Worm (Caenorhabditis elegans) whole organism, L1 larva: Measurements from ENCODE around the gene lea-1.
A peak's percentile ranks its signal among the peaks of the same experiment; 100 is the strongest.

Source experiments
- ceh-82 ChIP-seq, 3 experiments: fragments of 150-350 bp in 1 of 3; sonication (generic microtip) in 2 of 3; optimal IDR thresholded peaks; 2 replicates each; lab custom pipeline; 2014 to 2017; ENCODE audit warnings: missing biosample characterization in 3 of 3, missing genetic modification characterization in 3 of 3
- egl-27 ChIP-seq, 2 experiments: fragments of 150-350 bp in 1 of 2; sonication (generic microtip); optimal IDR thresholded peaks; 3 replicates each; lab custom pipeline; 2017 to 2018; ENCODE audit warnings: missing biosample characterization in 2 of 2, missing genetic modification characterization in 2 of 2, missing genetic modification reagents in 2 of 2
- fos-1 ChIP-seq: fragments of 150-350 bp; optimal IDR thresholded peaks from 2 replicates; lab custom pipeline; 2014; ENCODE audit warnings: missing biosample characterization, missing genetic modification characterization
- jun-1 ChIP-seq: fragments of 150-350 bp; optimal IDR thresholded peaks from 2 replicates; lab custom pipeline; 2014; ENCODE audit warnings: missing biosample characterization, missing genetic modification reagents, missing genetic modification characterization
- lin-13 ChIP-seq: fragments of 150-350 bp; optimal IDR thresholded peaks from 2 replicates; lab custom pipeline; 2014; ENCODE audit warnings: missing biosample characterization, missing genetic modification reagents, missing genetic modification characterization
- mdl-1 ChIP-seq, 2 experiments: fragments of 150-350 bp; optimal IDR thresholded peaks; 2 replicates each; lab custom pipeline; 2014 to 2017; ENCODE audit warnings: missing biosample characterization in 2 of 2, missing genetic modification characterization in 2 of 2, inconsistent platforms in 1 of 2
- mef-2 ChIP-seq: fragments of 150-350 bp; optimal IDR thresholded peaks from 2 replicates; lab custom pipeline; 2014; ENCODE audit warnings: missing biosample characterization, missing genetic modification characterization
- nhr-12 ChIP-seq: sonication (generic microtip); optimal IDR thresholded peaks from 2 replicates; lab custom pipeline; 2017; ENCODE audit warnings: missing biosample characterization, missing genetic modification characterization
- nhr-237 ChIP-seq: fragments of 150-350 bp; optimal IDR thresholded peaks from 2 replicates; lab custom pipeline; 2014; ENCODE audit warnings: missing biosample characterization, missing genetic modification characterization
- nhr-90 ChIP-seq: sonication (generic microtip); optimal IDR thresholded peaks from 2 replicates; lab custom pipeline; 2016; ENCODE audit warnings: mild to moderate bottlenecking, missing genetic modification characterization, missing compliant biosample characterization; ENCODE audit not compliant: poor library complexity
- snpc-4 ChIP-seq: fragments of 150-350 bp; optimal IDR thresholded peaks from 2 replicates; lab custom pipeline; 2014; ENCODE audit warnings: missing biosample characterization, missing genetic modification characterization
- unc-130 ChIP-seq: fragments of 150-350 bp; optimal IDR thresholded peaks from 2 replicates; lab custom pipeline; 2017; ENCODE audit warnings: missing biosample characterization, missing genetic modification characterization, inconsistent platforms

DNA sequence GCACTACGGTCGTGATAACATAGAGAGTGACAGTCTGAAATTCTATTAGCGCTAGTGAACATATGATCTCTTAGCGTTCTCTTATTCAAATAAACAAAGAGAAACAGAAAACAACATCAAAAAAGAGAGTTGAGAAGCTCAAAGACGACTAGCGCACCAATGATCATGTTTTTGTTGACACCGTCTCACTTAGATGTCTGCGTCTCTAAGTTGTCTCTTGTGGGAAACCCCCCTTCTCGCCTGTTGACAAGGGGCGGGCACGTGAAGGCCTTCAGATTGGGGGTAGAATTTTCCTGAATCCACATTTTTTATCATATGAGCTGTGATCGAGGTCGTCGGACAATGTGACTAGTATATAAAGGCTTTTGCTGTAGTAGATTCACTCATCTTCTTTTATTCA is 8.2 kb downstream of the lea-1 start:
- TF ChIP-seq snpc-4 (no peak), egl-27 (tag; optimal IDR thresholded peaks at IDR 0.05; lab: Kevin White, UChicago) (no peak), lin-13 (no peak), nhr-12 (tag; lab: Kevin White, UChicago) (no peak), nhr-237 (no peak), nhr-90 (tag; lab: Kevin White, UChicago) (no peak), jun-1 (tag; lab: Kevin White, UChicago) (no peak), unc-130 (tag; lab: Kevin White, UChicago) (no peak), fos-1 (tag; lab: Kevin White, UChicago) (no peak), mef-2 (tag; lab: Kevin White, UChicago) (no peak), mdl-1 (tag; optimal IDR thresholded peaks at IDR 0.05; lab: Kevin White, UChicago) (peak in 1 of 2 experiments; percentile 25), ceh-82 (tag; optimal IDR thresholded peaks at IDR 0.05; lab: Kevin White, UChicago) (no peak)
